Worm (Caenorhabditis elegans) whole organism, L2 larva: ENCODE data around the gene slc-9B.1.

ENCODE experiments used
- ZK546.5 ChIP-seq: sonication (generic microtip); optimal IDR thresholded peaks from 2 replicates; lab custom pipeline; 2017; ENCODE audit warnings: missing biosample characterization, missing genetic modification characterization
- aly-2 ChIP-seq: fragments of 150-350 bp; optimal IDR thresholded peaks from 2 replicates; lab custom pipeline; 2014; ENCODE audit warnings: missing biosample characterization, missing genetic modification characterization
- ama-1 ChIP-seq: fragments of 150-350 bp; optimal IDR thresholded peaks from 2 replicates; lab custom pipeline; 2018; ENCODE audit warnings: inconsistent platforms
- egl-27 ChIP-seq: sonication (generic microtip); optimal IDR thresholded peaks from 3 replicates; lab custom pipeline; 2017; ENCODE audit warnings: missing biosample characterization, missing genetic modification reagents, missing genetic modification characterization
- lin-13 ChIP-seq: fragments of 150-350 bp; optimal IDR thresholded peaks from 2 replicates; lab custom pipeline; 2014; ENCODE audit warnings: missing biosample characterization, missing genetic modification reagents, missing genetic modification characterization
- nhr-11 ChIP-seq: fragments of 150-350 bp; optimal IDR thresholded peaks from 2 replicates; lab custom pipeline; 2014; ENCODE audit warnings: missing biosample characterization, missing genetic modification characterization
- nhr-12 ChIP-seq: fragments of 150-350 bp; optimal IDR thresholded peaks from 2 replicates; lab custom pipeline; 2014; ENCODE audit warnings: missing biosample characterization, missing genetic modification characterization
- nhr-237 ChIP-seq: fragments of 150-350 bp; optimal IDR thresholded peaks from 2 replicates; lab custom pipeline; 2014; ENCODE audit warnings: missing biosample characterization, missing genetic modification characterization
- nhr-77 ChIP-seq: fragments of 150-350 bp; optimal IDR thresholded peaks from 2 replicates; lab custom pipeline; 2014; ENCODE audit warnings: missing biosample characterization, missing genetic modification characterization
- sma-3 ChIP-seq: sonication (generic microtip); optimal IDR thresholded peaks from 2 replicates; lab custom pipeline; 2016; ENCODE audit warnings: missing genetic modification reagents, missing genetic modification characterization, missing compliant biosample characterization
- snpc-4 ChIP-seq: fragments of 150-350 bp; optimal IDR thresholded peaks from 2 replicates; lab custom pipeline; 2014; ENCODE audit warnings: missing biosample characterization, missing genetic modification characterization
- unc-62 ChIP-seq: fragments of 150-350 bp; optimal IDR thresholded peaks from 2 replicates; lab custom pipeline; 2014; ENCODE audit warnings: missing biosample characterization, missing genetic modification reagents, missing genetic modification characterization
- zag-1 ChIP-seq: fragments of 150-350 bp; optimal IDR thresholded peaks from 2 replicates; lab custom pipeline; 2014; ENCODE audit warnings: missing biosample characterization, missing genetic modification characterization

DNA sequence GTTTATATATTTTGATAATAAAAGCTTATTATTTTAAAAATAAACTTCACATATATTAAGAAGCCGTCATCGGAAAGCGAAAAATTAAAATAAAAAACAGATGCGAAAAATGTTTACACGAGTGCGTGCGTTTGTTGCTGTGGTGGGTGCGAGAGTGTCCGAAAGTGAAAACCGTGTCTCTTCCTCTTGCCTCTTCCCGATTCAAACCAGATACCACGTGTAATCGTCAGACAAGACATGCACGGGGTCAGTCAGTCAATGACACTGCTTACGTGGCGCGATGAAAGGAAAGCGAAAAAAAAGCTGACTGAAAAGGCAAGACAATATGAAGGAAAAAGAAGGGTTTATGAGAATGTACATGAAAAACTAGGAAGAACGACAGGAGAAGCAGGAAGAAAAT lies 48.5 kb upstream of the slc-9B.1 start:
- no peak for TF ChIP-seq ZK546.5 (tag; lab: Kevin White, UChicago)
- no peak for TF ChIP-seq nhr-12 (tag; lab: Kevin White, UChicago)
- TF ChIP-seq nhr-77 = no peak
- TF ChIP-seq aly-2 (tag; lab: Kevin White, UChicago) = no peak
- no peak for TF ChIP-seq snpc-4 (tag; lab: Kevin White, UChicago)
- TF ChIP-seq nhr-237 = no peak
- no peak for TF ChIP-seq egl-27
- no peak for TF ChIP-seq lin-13 (GFP tag; lab: Kevin White, UChicago)
- no peak for TF ChIP-seq sma-3 (GFP tag; lab: Kevin White, UChicago)
- TF ChIP-seq unc-62 = no peak
- no peak for TF ChIP-seq ama-1 (lab: Kevin White, UChicago)
- TF ChIP-seq zag-1 (tag; lab: Kevin White, UChicago) = no peak
- no peak for TF ChIP-seq nhr-11
